Worm (Caenorhabditis elegans) whole organism, mixed stage, embryonic: ENCODE data around the gene W04B5.5.
A peak's percentile ranks its signal among the peaks of the same experiment; 100 is the strongest.

Experiments used
- bed-3 ChIP-seq: fragments of 200-800 bp; sonication (Bioruptor generic); optimal IDR thresholded peaks from 3 replicates; lab custom pipeline; 2018; ENCODE audit warnings: mild to moderate bottlenecking, missing genetic modification characterization, moderate library complexity, missing compliant biosample characterization
- blmp-1 ChIP-seq: fragments of 150-350 bp; optimal IDR thresholded peaks from 2 replicates; lab custom pipeline; 2014; ENCODE audit warnings: missing biosample characterization, missing genetic modification characterization
- ceh-39 ChIP-seq: fragments of 150-350 bp; optimal IDR thresholded peaks from 2 replicates; lab custom pipeline; 2014; ENCODE audit warnings: missing biosample characterization, missing genetic modification characterization
- ceh-83 ChIP-seq: fragments of 200-800 bp; sonication (Bioruptor generic); optimal IDR thresholded peaks from 2 replicates; lab custom pipeline; 2018; ENCODE audit warnings: mild to moderate bottlenecking, missing genetic modification characterization, missing compliant biosample characterization
- ces-1 ChIP-seq: fragments of 150-350 bp; optimal IDR thresholded peaks from 2 replicates; lab custom pipeline; 2014; ENCODE audit warnings: missing biosample characterization, missing genetic modification reagents, missing genetic modification characterization
- cnd-1 ChIP-seq: fragments of 200-800 bp; sonication (Bioruptor generic); optimal IDR thresholded peaks from 2 replicates; lab custom pipeline; 2018; ENCODE audit warnings: mild to moderate bottlenecking, missing genetic modification characterization, missing compliant biosample characterization
- drap-1 ChIP-seq: fragments of 200-800 bp; sonication (Bioruptor generic); optimal IDR thresholded peaks from 3 replicates; lab custom pipeline; 2018; ENCODE audit warnings: mild to moderate bottlenecking, missing genetic modification characterization, missing compliant biosample characterization
- elt-1 ChIP-seq: sonication (generic microtip); optimal IDR thresholded peaks from 2 replicates; lab custom pipeline; 2017; ENCODE audit warnings: missing genetic modification characterization, mild to moderate bottlenecking, missing compliant biosample characterization, antibody characterized with exemption, moderate library complexity, borderline replicate concordance; ENCODE audit not compliant: insufficient read depth
- elt-3 ChIP-seq: fragments of 150-350 bp; optimal IDR thresholded peaks from 2 replicates; lab custom pipeline; 2014; ENCODE audit warnings: missing biosample characterization, missing genetic modification characterization
- flh-1 ChIP-seq: fragments of 200-800 bp; sonication (Bioruptor generic); optimal IDR thresholded peaks from 2 replicates; lab custom pipeline; 2018; ENCODE audit warnings: mild to moderate bottlenecking, missing genetic modification characterization, moderate library complexity, missing compliant biosample characterization
- ham-2 ChIP-seq: fragments of 200-800 bp; sonication (Bioruptor generic); optimal IDR thresholded peaks from 2 replicates; lab custom pipeline; 2018; ENCODE audit warnings: mild to moderate bottlenecking, missing genetic modification characterization, missing compliant biosample characterization
- hlh-1 ChIP-seq: fragments of 150-350 bp; optimal IDR thresholded peaks from 2 replicates; lab custom pipeline; 2014; ENCODE audit warnings: missing biosample characterization, missing genetic modification reagents, missing genetic modification characterization
- lin-13 ChIP-seq: fragments of 150-350 bp; optimal IDR thresholded peaks from 2 replicates; lab custom pipeline; 2014; ENCODE audit warnings: missing biosample characterization, missing genetic modification characterization
- lsy-2 ChIP-seq: fragments of 150-350 bp; optimal IDR thresholded peaks from 2 replicates; lab custom pipeline; 2014; ENCODE audit warnings: missing biosample characterization, missing genetic modification characterization
- mab-5 ChIP-seq: fragments of 150-350 bp; optimal IDR thresholded peaks from 2 replicates; lab custom pipeline; 2014; ENCODE audit warnings: missing biosample characterization, missing genetic modification characterization
- mep-1 ChIP-seq: fragments of 150-350 bp; optimal IDR thresholded peaks from 2 replicates; lab custom pipeline; 2017; ENCODE audit warnings: missing biosample characterization, missing genetic modification reagents, missing genetic modification characterization, inconsistent platforms
- mls-2 ChIP-seq: sonication (generic microtip); optimal IDR thresholded peaks from 2 replicates; lab custom pipeline; 2016; ENCODE audit warnings: mild to moderate bottlenecking, missing genetic modification characterization, moderate library complexity, missing compliant biosample characterization
- nhr-12 ChIP-seq: fragments of 150-350 bp; optimal IDR thresholded peaks from 2 replicates; lab custom pipeline; 2014; ENCODE audit warnings: missing biosample characterization, missing genetic modification characterization
- nhr-2 ChIP-seq: fragments of 150-350 bp; optimal IDR thresholded peaks from 2 replicates; lab custom pipeline; 2014; ENCODE audit warnings: missing biosample characterization, missing genetic modification characterization
- nhr-237 ChIP-seq: fragments of 150-350 bp; optimal IDR thresholded peaks from 2 replicates; lab custom pipeline; 2014; ENCODE audit warnings: missing biosample characterization, missing genetic modification characterization
- nhr-76 ChIP-seq: sonication (generic microtip); optimal IDR thresholded peaks from 2 replicates; lab custom pipeline; 2017; ENCODE audit warnings: missing biosample characterization, missing genetic modification characterization
- pha-4 ChIP-seq: fragments of 150-350 bp; optimal IDR thresholded peaks from 2 replicates; lab custom pipeline; 2018; ENCODE audit warnings: missing biosample characterization, missing genetic modification reagents, missing genetic modification characterization
- sem-2 ChIP-seq: fragments of 200-800 bp; sonication (Bioruptor generic); optimal IDR thresholded peaks from 2 replicates; lab custom pipeline; 2018; ENCODE audit warnings: mild to moderate bottlenecking, missing genetic modification characterization, missing compliant biosample characterization
- sptf-1 ChIP-seq: sonication (generic microtip); optimal IDR thresholded peaks from 2 replicates; lab custom pipeline; 2017; ENCODE audit warnings: mild to moderate bottlenecking, missing genetic modification characterization, moderate library complexity, missing compliant biosample characterization
- tbx-8 ChIP-seq: fragments of 200-800 bp; sonication (Bioruptor generic); optimal IDR thresholded peaks from 2 replicates; lab custom pipeline; 2018; ENCODE audit warnings: mild to moderate bottlenecking, missing genetic modification characterization, moderate library complexity, missing compliant biosample characterization
- unc-120 ChIP-seq: sonication (generic microtip); optimal IDR thresholded peaks from 2 replicates; lab custom pipeline; 2017; ENCODE audit warnings: missing genetic modification characterization, missing compliant biosample characterization; ENCODE audit not compliant: poor library complexity, severe bottlenecking
- unc-39 ChIP-seq: fragments of 150-350 bp; optimal IDR thresholded peaks from 2 replicates; lab custom pipeline; 2014; ENCODE audit warnings: missing biosample characterization, missing genetic modification characterization
- unc-62 ChIP-seq: fragments of 150-350 bp; optimal IDR thresholded peaks from 2 replicates; lab custom pipeline; 2014; ENCODE audit warnings: missing biosample characterization, missing genetic modification reagents, missing genetic modification characterization
- zip-8 ChIP-seq: fragments of 150-350 bp; optimal IDR thresholded peaks from 2 replicates; lab custom pipeline; 2014; ENCODE audit warnings: missing biosample characterization, missing genetic modification characterization

Gene W04B5.5

ce11 chrIII:2375918-2376317, 42.1 kb downstream of the W04B5.5 start, which contains the start of gene H14E04.2:
Gene H14E04.2 (plus strand): TSS chrIII:2376193.
- TF ChIP-seq tbx-8 (no peak), unc-120 (tag; lab: Kevin White, UChicago) (no peak), sptf-1 (tag; lab: Kevin White, UChicago) (no peak), mep-1 (tag; lab: Kevin White, UChicago) (peak; percentile 81), zip-8 (tag; lab: Kevin White, UChicago) (no peak), ces-1 (GFP tag; lab: Kevin White, UChicago) (peak; percentile 72), bed-3 (GFP tag; lab: Kevin White, UChicago) (no peak), cnd-1 (tag; lab: Kevin White, UChicago) (no peak), nhr-76 (no peak), ceh-39 (tag; lab: Kevin White, UChicago) (no peak), mls-2 (tag; lab: Kevin White, UChicago) (no peak), unc-62 (no peak), mab-5 (tag; lab: Kevin White, UChicago) (no peak), pha-4 (tag; lab: Kevin White, UChicago) (peak; percentile 85), elt-1 (no peak), lsy-2 (tag; lab: Kevin White, UChicago) (peak; percentile 24), hlh-1 (tag; lab: Kevin White, UChicago) (peak; percentile 19), ham-2 (GFP tag; lab: Kevin White, UChicago) (no peak), flh-1 (no peak), drap-1 (GFP tag; lab: Kevin White, UChicago) (no peak), blmp-1 (tag; lab: Kevin White, UChicago) (no peak), elt-3 (tag; lab: Kevin White, UChicago) (no peak), lin-13 (tag; lab: Kevin White, UChicago) (peak; percentile 75), nhr-12 (tag; lab: Kevin White, UChicago) (no peak)

ce11 chrIII:2371864-2372263, 46.1 kb downstream of the W04B5.5 start, which contains the start of gene H04J21.1:
Gene H04J21.1 (minus strand): TSS chrIII:2371964.
- no peak for TF ChIP-seq sem-2 (GFP tag; lab: Kevin White, UChicago)
- no peak for TF ChIP-seq zip-8 (tag; lab: Kevin White, UChicago)
- TF ChIP-seq elt-3 (tag; lab: Kevin White, UChicago), result no peak
- no peak for TF ChIP-seq cnd-1 (tag; lab: Kevin White, UChicago)
- no peak for TF ChIP-seq hlh-1 (tag; lab: Kevin White, UChicago)
- no peak for TF ChIP-seq flh-1
- TF ChIP-seq mls-2 (tag; lab: Kevin White, UChicago), result no peak
- no peak for TF ChIP-seq nhr-2
- no peak for TF ChIP-seq unc-39
- TF ChIP-seq mab-5 (tag; lab: Kevin White, UChicago), result no peak

- TF ChIP-seq unc-120 (tag; lab: Kevin White, UChicago) (no peak), ces-1 (GFP tag; lab: Kevin White, UChicago) (no peak)
- TF ChIP-seq, all 35 proteins: peak for 0
These were observed 49.6 kb downstream of the W04B5.5 start, which contains the start of gene H04J21.4 for ce11 chrIII:2368424-2368823. Gene H04J21.4 (minus strand): TSS chrIII:2368524.

- no peak for TF ChIP-seq nhr-237 (tag; lab: Kevin White, UChicago)
- no peak for TF ChIP-seq bed-3 (GFP tag; lab: Kevin White, UChicago)
- TF ChIP-seq sem-2 (GFP tag; lab: Kevin White, UChicago), result no peak
- TF ChIP-seq mls-2 (tag; lab: Kevin White, UChicago), result no peak
- no peak for TF ChIP-seq blmp-1 (tag; lab: Kevin White, UChicago)
- TF ChIP-seq ceh-83, result no peak
- TF ChIP-seq drap-1 (GFP tag; lab: Kevin White, UChicago), result no peak
- no peak for TF ChIP-seq elt-3 (tag; lab: Kevin White, UChicago)
- TF ChIP-seq pha-4 (tag; lab: Kevin White, UChicago), result no peak
These were observed 55.4 kb downstream of the W04B5.5 start, which contains the start of gene srd-69 for ce11 chrIII:2362648-2363047. Gene srd-69 (plus strand): TSS chrIII:2362948.
